Worm (Caenorhabditis elegans): ENCODE results near the gene C18D4.6.

ce11 chrV:17548635-17549034, 10.5 kb upstream of the C18D4.6 start:
- TF ChIP-seq daf-12 (tag; optimal IDR thresholded peaks at IDR 0.05): no peak
- TF ChIP-seq arid-1 (GFP tag; conservative IDR thresholded peaks at IDR 0.05): no peak
- TF ChIP-seq tra-1 (GFP tag; IDR thresholded peaks at IDR 0.05): no peak
- no peak for TF ChIP-seq ztf-11 (tag; optimal IDR thresholded peaks at IDR 0.05)
- peak; percentile 98 for TF ChIP-seq set-16 (GFP tag; IDR thresholded peaks at IDR 0.05)
- no peak for TF ChIP-seq nhr-76 (tag; optimal IDR thresholded peaks at IDR 0.05)
- no peak for TF ChIP-seq tag-97 (GFP tag; IDR thresholded peaks at IDR 0.05)
- TF ChIP-seq lin-13 (GFP tag; optimal IDR thresholded peaks at IDR 0.05): no peak
- TF ChIP-seq nhr-28 (tag; optimal IDR thresholded peaks at IDR 0.05): no peak
- no peak for TF ChIP-seq nhr-6 (tag; optimal IDR thresholded peaks at IDR 0.05)
- TF ChIP-seq fkh-10 (GFP tag; optimal IDR thresholded peaks at IDR 0.05): no peak
- no peak for TF ChIP-seq mdt-29 (GFP tag; IDR thresholded peaks at IDR 0.05)
- TF ChIP-seq ceh-82 (tag; optimal IDR thresholded peaks at IDR 0.05): no peak
- no peak for TF ChIP-seq nhr-11 (tag; optimal IDR thresholded peaks at IDR 0.05)

Data from whole organism, L4 larva.